Fruit fly (Drosophila melanogaster) whole organism, prepupa: Measurements from ENCODE around the gene CG31141.

Experiments
- Blimp-1 ChIP-seq: fragments of 200-800 bp; sonication (Bioruptor generic); optimal IDR thresholded peaks from 3 replicates; lab custom pipeline; 2017; ENCODE audit warnings: missing biosample characterization, missing genetic modification characterization, mild to moderate bottlenecking, moderate library complexity, missing genetic modification reagents
- CG11902 ChIP-seq: fragments of 200-800 bp; sonication (Bioruptor generic); optimal IDR thresholded peaks from 3 replicates; lab custom pipeline; 2016; ENCODE audit warnings: missing biosample characterization, missing genetic modification characterization
- CG31627 ChIP-seq: fragments of 200-800 bp; sonication (Bioruptor generic); optimal IDR thresholded peaks from 3 replicates; lab custom pipeline; 2016; ENCODE audit warnings: missing biosample characterization, missing genetic modification characterization
- CG6163 ChIP-seq: fragments of 200-800 bp; sonication (Bioruptor generic); IDR thresholded peaks from 3 replicates; pipeline ENCODE4 v1.3.6; 2022; ENCODE audit warnings: missing biosample characterization, missing genetic modification characterization
- CG6276 ChIP-seq: fragments of 200-800 bp; sonication (Bioruptor generic); optimal IDR thresholded peaks from 2 replicates; lab custom pipeline; 2017; ENCODE audit warnings: missing biosample characterization, mild to moderate bottlenecking, missing genetic modification characterization
- Ets21C ChIP-seq: fragments of 200-800 bp; sonication (Bioruptor generic); optimal IDR thresholded peaks from 3 replicates; lab custom pipeline; 2016; ENCODE audit warnings: missing biosample characterization, missing genetic modification characterization
- Hr39 ChIP-seq: fragments of 200-800 bp; sonication (Bioruptor generic); optimal IDR thresholded peaks from 2 replicates; lab custom pipeline; 2016; ENCODE audit warnings: missing biosample characterization, missing genetic modification characterization
- Hr4 ChIP-seq: fragments of 200-800 bp; sonication (Bioruptor generic); optimal IDR thresholded peaks from 3 replicates; lab custom pipeline; 2016; ENCODE audit warnings: missing biosample characterization, missing genetic modification characterization
- Sox102F ChIP-seq: fragments of 200-800 bp; sonication (Bioruptor generic); optimal IDR thresholded peaks from 2 replicates; lab custom pipeline; 2016; ENCODE audit warnings: missing biosample characterization, mild to moderate bottlenecking, missing genetic modification characterization
- Sox15 ChIP-seq: fragments of 200-800 bp; sonication (Bioruptor generic); optimal IDR thresholded peaks from 3 replicates; lab custom pipeline; 2016; ENCODE audit warnings: missing biosample characterization, missing genetic modification characterization
- cyc ChIP-seq: fragments of 200-800 bp; sonication (Bioruptor generic); optimal IDR thresholded peaks from 3 replicates; lab custom pipeline; 2016; ENCODE audit warnings: missing biosample characterization, missing genetic modification characterization
- eg ChIP-seq: fragments of 200-800 bp; sonication (Bioruptor generic); IDR thresholded peaks from 3 replicates; pipeline ENCODE4 v1.3.6; 2022; ENCODE audit warnings: missing biosample characterization, missing genetic modification characterization
- fd59A ChIP-seq: fragments of 200-800 bp; sonication (Bioruptor generic); optimal IDR thresholded peaks from 2 replicates; lab custom pipeline; 2017; ENCODE audit warnings: missing biosample characterization, mild to moderate bottlenecking, missing genetic modification characterization, missing genetic modification reagents

- TF ChIP-seq fd59A (no peak), Sox15 (peak; percentile 25), CG6163 (GFP tag; lab: Robert Waterston, UW) (peak; percentile 76; the same call in 2 of the 3 replicates), Hr39 (peak; percentile 73), CG31627 (GFP tag; lab: Kevin White, UChicago) (peak; percentile 73), CG6276 (no peak), Hr4 (GFP tag; lab: Kevin White, UChicago) (peak; percentile 52), Sox102F (GFP tag; lab: Kevin White, UChicago) (peak; percentile 73), CG11902 (GFP tag; lab: Kevin White, UChicago) (no peak), Ets21C (GFP tag; lab: Kevin White, UChicago) (peak; percentile 43), cyc (peak; percentile 80), eg (GFP tag; lab: Robert Waterston, UW) (peak; percentile 64), Blimp-1 (GFP tag; lab: Kevin White, UChicago) (peak; percentile 30)
Observed at dm6 chr3R:23888273-23889220, 34.6 kb upstream of the CG31141 start.
